Fruit fly (Drosophila melanogaster) whole organism, embryonic: ENCODE measurements around the gene haf.

Experiments
- B-H2 ChIP-seq: fragments of 200-800 bp; sonication (Bioruptor generic); optimal IDR thresholded peaks from 2 replicates; lab custom pipeline; 2018; ENCODE audit warnings: missing biosample characterization, mild to moderate bottlenecking, missing genetic modification characterization
- CG10565 ChIP-seq: fragments of 200-800 bp; sonication (Bioruptor generic); optimal IDR thresholded peaks from 3 replicates; lab custom pipeline; 2016; ENCODE audit warnings: missing biosample characterization, mild to moderate bottlenecking, missing genetic modification characterization
- CG11696 ChIP-seq: fragments of 200-800 bp; sonication (Bioruptor generic); IDR thresholded peaks from 2 replicates; pipeline ENCODE4 v1.3.6; 2022; ENCODE audit warnings: missing biosample characterization, missing genetic modification characterization
- CG12219 ChIP-seq: fragments of 200-800 bp; sonication (Bioruptor generic); optimal IDR thresholded peaks from 3 replicates; lab custom pipeline; 2018; ENCODE audit warnings: missing biosample characterization, mild to moderate bottlenecking, missing genetic modification characterization
- CG12299 ChIP-seq: fragments of 200-800 bp; sonication (Bioruptor generic); optimal IDR thresholded peaks from 2 replicates; lab custom pipeline; 2018; ENCODE audit warnings: missing biosample characterization, mild to moderate bottlenecking, missing genetic modification characterization
- CG12942 ChIP-seq: fragments of 200-800 bp; sonication (Bioruptor generic); optimal IDR thresholded peaks from 3 replicates; lab custom pipeline; 2016; ENCODE audit warnings: missing biosample characterization, missing genetic modification characterization
- CG14667 ChIP-seq: fragments of 200-800 bp; sonication (Bioruptor generic); IDR thresholded peaks from 2 replicates; pipeline ENCODE4 v1.3.6; 2022; ENCODE audit warnings: missing biosample characterization, missing genetic modification characterization
- CG1602 ChIP-seq: fragments of 200-800 bp; sonication (Bioruptor generic); optimal IDR thresholded peaks from 3 replicates; lab custom pipeline; 2016; ENCODE audit warnings: missing biosample characterization, missing genetic modification characterization
- CG17568 ChIP-seq: fragments of 200-800 bp; sonication (Bioruptor generic); optimal IDR thresholded peaks from 2 replicates; lab custom pipeline; 2018; ENCODE audit warnings: missing biosample characterization, mild to moderate bottlenecking, missing genetic modification characterization, moderate library complexity
- CG18476 ChIP-seq: fragments of 200-800 bp; sonication (Bioruptor generic); optimal IDR thresholded peaks from 2 replicates; lab custom pipeline; 2016; ENCODE audit warnings: missing biosample characterization, mild to moderate bottlenecking, missing genetic modification characterization
- CG3163 ChIP-seq: fragments of 200-800 bp; sonication (Bioruptor generic); optimal IDR thresholded peaks from 3 replicates; lab custom pipeline; 2016; ENCODE audit warnings: missing biosample characterization, missing genetic modification characterization
- CG32772 ChIP-seq: fragments of 200-800 bp; sonication (Bioruptor generic); IDR thresholded peaks from 2 replicates; pipeline ENCODE4 v1.3.6; 2022; ENCODE audit warnings: missing biosample characterization, missing genetic modification characterization
- CG33557 ChIP-seq: fragments of 200-800 bp; sonication (Bioruptor generic); optimal IDR thresholded peaks from 2 replicates; lab custom pipeline; 2019; ENCODE audit warnings: missing biosample characterization, mild to moderate bottlenecking, missing genetic modification characterization, moderate library complexity
- CG34224 ChIP-seq: fragments of 200-800 bp; sonication (Bioruptor generic); IDR thresholded peaks from 3 replicates; pipeline ENCODE4 v1.3.6; 2022; ENCODE audit warnings: missing biosample characterization, missing genetic modification characterization; ENCODE audit not compliant: partially characterized antibody
- CG4328 ChIP-seq: fragments of 200-800 bp; sonication (Bioruptor generic); optimal IDR thresholded peaks from 3 replicates; lab custom pipeline; 2017; ENCODE audit warnings: missing biosample characterization, missing genetic modification reagents, missing genetic modification characterization
- CG6765 ChIP-seq: fragments of 200-800 bp; sonication (Bioruptor generic); optimal IDR thresholded peaks from 3 replicates; lab custom pipeline; 2017; ENCODE audit warnings: missing biosample characterization, mild to moderate bottlenecking, missing genetic modification characterization
- CG8478 ChIP-seq: fragments of >200 bp; optimal IDR thresholded peaks from 2 replicates; lab custom pipeline; 2018
- Deaf1 ChIP-seq: fragments of 200-800 bp; optimal IDR thresholded peaks from 3 replicates; lab custom pipeline; 2019; ENCODE audit warnings: missing biosample characterization, mild to moderate bottlenecking, missing genetic modification characterization, moderate library complexity
- Eip74EF ChIP-seq, 2 experiments: fragments of 200-800 bp in 1 of 2; fragments of >200 bp in 1 of 2; sonication (Bioruptor generic) in 1 of 2; optimal IDR thresholded peaks; 2 replicates each; lab custom pipeline; 2017 to 2019; ENCODE audit warnings: missing biosample characterization in 2 of 2, missing genetic modification characterization in 2 of 2, mild to moderate bottlenecking in 1 of 2, moderate library complexity in 1 of 2
- Hand ChIP-seq: fragments of 200-800 bp; sonication (Bioruptor generic); optimal IDR thresholded peaks from 2 replicates; lab custom pipeline; 2017; ENCODE audit warnings: mild to moderate bottlenecking, missing biosample characterization, missing genetic modification reagents, missing genetic modification characterization
- Hr3 ChIP-seq: fragments of 200-800 bp; sonication (Bioruptor generic); optimal IDR thresholded peaks from 3 replicates; lab custom pipeline; 2016; ENCODE audit warnings: missing biosample characterization, missing genetic modification characterization
- Hr39 ChIP-seq: fragments of >200 bp; optimal IDR thresholded peaks from 2 replicates; lab custom pipeline; 2017
- Hr51 ChIP-seq, 2 experiments: fragments of 200-800 bp; sonication (Bioruptor generic); optimal IDR thresholded peaks; 2 replicates in 1 of 2; 3 replicates in 1 of 2; lab custom pipeline; 2016 to 2018; ENCODE audit warnings: missing biosample characterization in 2 of 2, missing genetic modification characterization in 2 of 2, mild to moderate bottlenecking in 1 of 2, moderate library complexity in 1 of 2
- Oli ChIP-seq: fragments of 200-800 bp; sonication (Bioruptor generic); optimal IDR thresholded peaks from 2 replicates; lab custom pipeline; 2018; ENCODE audit warnings: missing biosample characterization, mild to moderate bottlenecking, missing genetic modification characterization, moderate library complexity
- Side ChIP-seq: fragments of 200-800 bp; sonication (Bioruptor generic); optimal IDR thresholded peaks from 2 replicates; lab custom pipeline; 2016; ENCODE audit warnings: missing biosample characterization, missing genetic modification characterization
- YL-1 ChIP-seq: fragments of 200-800 bp; sonication (Bioruptor generic); optimal IDR thresholded peaks from 3 replicates; lab custom pipeline; 2017; ENCODE audit warnings: missing biosample characterization, mild to moderate bottlenecking, missing genetic modification characterization
- al ChIP-seq: fragments of 200-800 bp; sonication (Bioruptor generic); IDR thresholded peaks from 2 replicates; pipeline ENCODE4 v1.3.6; 2022; ENCODE audit warnings: missing biosample characterization, missing genetic modification characterization
- amos ChIP-seq: fragments of 200-800 bp; sonication (Bioruptor generic); IDR thresholded peaks from 2 replicates; pipeline ENCODE4 v1.3.6; 2022; ENCODE audit warnings: missing biosample characterization, missing genetic modification characterization; ENCODE audit not compliant: partially characterized antibody
- chinmo ChIP-seq: fragments of 200-800 bp; sonication (Bioruptor generic); IDR thresholded peaks from 4 replicates; pipeline ENCODE4 v1.3.6; 2022; ENCODE audit warnings: missing biosample characterization, missing genetic modification characterization; ENCODE audit not compliant: partially characterized antibody
- exex ChIP-seq: fragments of 200-800 bp; sonication (Bioruptor generic); optimal IDR thresholded peaks from 4 replicates; lab custom pipeline; 2018; ENCODE audit warnings: missing biosample characterization, mild to moderate bottlenecking, missing genetic modification characterization, moderate library complexity
- fd3F ChIP-seq: fragments of 200-800 bp; sonication (Bioruptor generic); optimal IDR thresholded peaks from 2 replicates; lab custom pipeline; 2018; ENCODE audit warnings: missing biosample characterization, mild to moderate bottlenecking, missing genetic modification characterization, moderate library complexity
- ftz-f1 ChIP-seq: fragments of 200-800 bp; sonication (Bioruptor generic); optimal IDR thresholded peaks from 2 replicates; lab custom pipeline; 2016; ENCODE audit warnings: missing biosample characterization, missing genetic modification characterization
- inv ChIP-seq: fragments of 200-800 bp; sonication (Bioruptor generic); IDR thresholded peaks from 2 replicates; pipeline ENCODE4 v1.3.6; 2022; ENCODE audit warnings: missing biosample characterization, missing genetic modification characterization; ENCODE audit not compliant: partially characterized antibody
- jigr1 ChIP-seq: fragments of 200-800 bp; sonication (Bioruptor generic); IDR thresholded peaks from 3 replicates; pipeline ENCODE4 v1.3.6; 2022; ENCODE audit warnings: missing biosample characterization, missing genetic modification characterization
- jumu ChIP-seq: fragments of 200-800 bp; sonication (Bioruptor generic); optimal IDR thresholded peaks from 3 replicates; lab custom pipeline; 2016; ENCODE audit warnings: missing biosample characterization, missing genetic modification characterization
- nau ChIP-seq: fragments of 200-800 bp; sonication (Bioruptor generic); optimal IDR thresholded peaks from 3 replicates; lab custom pipeline; 2017; ENCODE audit warnings: missing biosample characterization, mild to moderate bottlenecking, missing genetic modification characterization, missing genetic modification reagents
- scrt ChIP-seq: fragments of 200-800 bp; sonication (Bioruptor generic); optimal IDR thresholded peaks from 2 replicates; lab custom pipeline; 2018; ENCODE audit warnings: missing biosample characterization, mild to moderate bottlenecking, missing genetic modification characterization, moderate library complexity
- seq ChIP-seq: fragments of 200-800 bp; sonication (Bioruptor generic); IDR thresholded peaks from 2 replicates; pipeline ENCODE4 v1.3.6; 2022; ENCODE audit warnings: missing biosample characterization, missing genetic modification characterization
- sna ChIP-seq: fragments of 200-800 bp; sonication (Bioruptor generic); IDR thresholded peaks from 2 replicates; pipeline ENCODE4 v1.3.6; 2022; ENCODE audit warnings: missing biosample characterization, missing genetic modification characterization; ENCODE audit not compliant: partially characterized antibody
- ssp ChIP-seq: fragments of 200-800 bp; sonication (Bioruptor generic); IDR thresholded peaks from 2 replicates; pipeline ENCODE4 v1.3.6; 2022; ENCODE audit warnings: missing biosample characterization, missing genetic modification characterization
- sug ChIP-seq: fragments of 200-800 bp; optimal IDR thresholded peaks from 2 replicates; lab custom pipeline; 2019; ENCODE audit warnings: missing biosample characterization, mild to moderate bottlenecking, missing genetic modification characterization, moderate library complexity
- tll ChIP-seq, 2 experiments: fragments of 200-800 bp in 1 of 2; fragments of >200 bp in 1 of 2; sonication (Bioruptor generic) in 1 of 2; optimal IDR thresholded peaks; 2 replicates each; lab custom pipeline; 2017 to 2019; ENCODE audit warnings: missing biosample characterization in 2 of 2, missing genetic modification characterization in 2 of 2, mild to moderate bottlenecking in 1 of 2, moderate library complexity in 1 of 2
- trem ChIP-seq: fragments of 200-800 bp; optimal IDR thresholded peaks from 3 replicates; lab custom pipeline; 2019; ENCODE audit warnings: missing biosample characterization, mild to moderate bottlenecking, missing genetic modification characterization, moderate library complexity
- tx ChIP-seq: fragments of 200-800 bp; sonication (Bioruptor generic); optimal IDR thresholded peaks from 2 replicates; lab custom pipeline; 2016; ENCODE audit warnings: missing biosample characterization, missing genetic modification characterization
- unpg ChIP-seq: fragments of 200-800 bp; sonication (Bioruptor generic); optimal IDR thresholded peaks from 3 replicates; lab custom pipeline; 2018; ENCODE audit warnings: missing biosample characterization, mild to moderate bottlenecking, missing genetic modification characterization, moderate library complexity

Gene haf

dm6 chr2L:1637832-1638649 is 83.1 kb downstream of the haf start (continued):
- TF ChIP-seq unpg (GFP tag; lab: Kevin White, UChicago): peak; percentile 3
- TF ChIP-seq fd3F (GFP tag; lab: Kevin White, UChicago): peak; percentile 35
- TF ChIP-seq Hr39 (lab: Kevin White, UChicago): no peak
- TF ChIP-seq sna (GFP tag; lab: Robert Waterston, UW): no peak
- peak; percentile 16; the same call in 1 of the 2 replicates for TF ChIP-seq CG32772 (GFP tag; lab: Robert Waterston, UW)
- TF ChIP-seq Hand (GFP tag; lab: Kevin White, UChicago): peak; percentile 34
- TF ChIP-seq CG12299 (tag; lab: Kevin White, UChicago): no peak
- TF ChIP-seq Eip74EF (GFP tag; optimal IDR thresholded peaks at IDR 0.05; lab: Kevin White, UChicago): no peak
- TF ChIP-seq CG1602 (GFP tag; lab: Kevin White, UChicago): no peak
- peak; percentile 29 for TF ChIP-seq nau (GFP tag; lab: Kevin White, UChicago)
- peak; percentile 20; the same call in 1 of the 2 replicates for TF ChIP-seq seq
- peak; percentile 16 for TF ChIP-seq exex (tag; lab: Kevin White, UChicago)
- peak; percentile 9 for TF ChIP-seq Side (GFP tag; lab: Kevin White, UChicago)
- no peak for TF ChIP-seq CG8478 (lab: Kevin White, UChicago)
- peak; percentile 50; the same call in 1 of the 2 replicates for TF ChIP-seq CG11696 (GFP tag; lab: Robert Waterston, UW)
- no peak for TF ChIP-seq YL-1
- TF ChIP-seq CG6765 (GFP tag; lab: Kevin White, UChicago): peak; percentile 74
- peak; percentile 21 for TF ChIP-seq scrt (GFP tag; lab: Kevin White, UChicago)
- no peak for TF ChIP-seq CG18476 (GFP tag; lab: Kevin White, UChicago)
- no peak for TF ChIP-seq al
- no peak for TF ChIP-seq CG34224 (GFP tag; lab: Robert Waterston, UW)

dm6 chr2L:1638650-1639549 is 84.0 kb downstream of the haf start:
- TF ChIP-seq CG17568: peak; percentile 95
- TF ChIP-seq Hr51 (GFP tag; optimal IDR thresholded peaks at IDR 0.05; lab: Kevin White, UChicago): peak; percentile 98 to 100
- peak; percentile 97 for TF ChIP-seq CG14667 (GFP tag; lab: Robert Waterston, UW)
- TF ChIP-seq B-H2 (GFP tag; lab: Kevin White, UChicago): peak; percentile 19
- peak; percentile 100 for TF ChIP-seq chinmo (GFP tag; lab: Robert Waterston, UW)
- peak; percentile 99 for TF ChIP-seq jigr1 (GFP tag; lab: Robert Waterston, UW)
- peak; percentile 99 for TF ChIP-seq Hr3 (GFP tag; lab: Kevin White, UChicago)
- TF ChIP-seq CG4328 (GFP tag; lab: Kevin White, UChicago): peak; percentile 82
- peak; percentile 29 for TF ChIP-seq ftz-f1 (GFP tag; lab: Kevin White, UChicago)
- no peak for TF ChIP-seq amos (GFP tag; lab: Robert Waterston, UW)
- peak; percentile 95 for TF ChIP-seq ssp (GFP tag; lab: Robert Waterston, UW)
- TF ChIP-seq CG33557 (GFP tag; lab: Kevin White, UChicago): peak; percentile 44
- peak; percentile 86 for TF ChIP-seq CG3163 (GFP tag; lab: Kevin White, UChicago)
- peak; percentile 96 for TF ChIP-seq jumu (GFP tag; lab: Kevin White, UChicago)
- TF ChIP-seq Oli (tag; lab: Kevin White, UChicago): peak; percentile 100
- peak; percentile 97 for TF ChIP-seq CG12942 (GFP tag; lab: Kevin White, UChicago)
- peak; percentile 97 for TF ChIP-seq tx (GFP tag; lab: Kevin White, UChicago)
- TF ChIP-seq CG10565: peak; percentile 89
- TF ChIP-seq inv (GFP tag; lab: Robert Waterston, UW): no peak
- peak; percentile 93 for TF ChIP-seq Deaf1
- TF ChIP-seq tll (GFP tag; optimal IDR thresholded peaks at IDR 0.05; lab: Kevin White, UChicago): peak in 1 of 2 experiments; percentile 49
- TF ChIP-seq sug (tag; lab: Kevin White, UChicago): peak; percentile 96
- peak; percentile 86 for TF ChIP-seq trem
- TF ChIP-seq CG12219 (GFP tag; lab: Kevin White, UChicago): peak; percentile 98
